Worm (Caenorhabditis elegans): ENCODE measurements around the gene cubn-1.

Gene cubn-1

DNA sequence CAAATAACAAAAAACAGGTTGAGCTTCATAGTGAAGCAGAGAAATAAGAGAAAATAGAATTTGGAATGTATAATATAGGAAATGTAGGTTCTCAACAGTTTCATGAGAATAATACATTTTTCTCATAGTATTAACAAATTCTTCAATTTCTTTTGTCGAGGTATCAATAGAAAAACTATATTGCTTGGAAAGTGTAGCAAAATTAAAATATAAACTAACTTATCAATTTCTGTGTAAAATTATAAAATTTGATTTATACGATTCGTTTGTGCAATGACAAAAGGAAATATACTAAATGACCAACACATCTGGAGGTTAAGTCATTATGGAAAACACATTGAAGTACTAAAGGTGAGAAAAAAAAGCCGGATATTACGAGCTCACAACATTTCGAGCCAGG lies 50.5 kb downstream of the cubn-1 start, which contains the start of gene W05B10.3:
Gene W05B10.3 (minus strand): TSS at position 101 of the 400 bp plus-strand sequence.
- TF ChIP-seq ceh-14 (tag; optimal IDR thresholded peaks at IDR 0.05) (no peak), unc-55 (GFP tag; optimal IDR thresholded peaks at IDR 0.05) (no peak), ceh-2 (tag; optimal IDR thresholded peaks at IDR 0.05) (no peak), ahr-1 (tag; optimal IDR thresholded peaks at IDR 0.05) (no peak), lin-11 (tag; optimal IDR thresholded peaks at IDR 0.05) (no peak), mec-3 (tag; optimal IDR thresholded peaks at IDR 0.05; ENCODE audit: borderline replicate concordance) (no peak), dmd-4 (tag; optimal IDR thresholded peaks at IDR 0.05; ENCODE audit: borderline replicate concordance) (no peak), rnt-1 (tag; optimal IDR thresholded peaks at IDR 0.05) (no peak), hlh-30 (tag; optimal IDR thresholded peaks at IDR 0.05; ENCODE audit: insufficient read depth) (no peak), pag-3 (tag; optimal IDR thresholded peaks at IDR 0.05; ENCODE audit: borderline replicate concordance) (no peak), ama-1 (optimal IDR thresholded peaks at IDR 0.05) (no peak), sdc-2 (tag; optimal IDR thresholded peaks at IDR 0.05) (no peak), ceh-9 (tag; optimal IDR thresholded peaks at IDR 0.05) (no peak), Y22D7AL.16 (tag; optimal IDR thresholded peaks at IDR 0.05) (no peak), ceh-48 (tag; optimal IDR thresholded peaks at IDR 0.05) (no peak), F13H6.1 (tag; optimal IDR thresholded peaks at IDR 0.05) (no peak), ceh-30 (tag; optimal IDR thresholded peaks at IDR 0.05) (no peak)

DNA sequence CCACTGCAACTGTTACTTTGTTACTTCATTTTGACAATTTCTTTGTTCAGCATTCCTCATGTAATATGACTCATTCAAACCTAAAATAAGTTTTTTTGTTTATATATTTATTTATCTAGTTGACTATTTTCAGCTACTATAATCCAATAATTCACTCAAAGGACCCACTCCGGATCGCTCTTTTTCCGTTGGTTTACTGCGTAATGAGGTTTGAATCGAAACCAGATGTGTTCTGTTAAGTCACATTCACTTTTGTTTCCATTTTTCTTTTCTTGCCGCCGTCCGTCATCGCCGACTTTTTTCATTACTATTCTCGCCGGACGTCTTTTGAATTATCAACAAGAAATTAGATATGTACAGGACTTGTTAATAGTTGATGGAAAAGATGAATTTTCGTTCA lies 52.3 kb downstream of the cubn-1 start:
- TF ChIP-seq sdc-2 (tag; optimal IDR thresholded peaks at IDR 0.05) (no peak), ahr-1 (tag; optimal IDR thresholded peaks at IDR 0.05) (no peak), pha-2 (tag; optimal IDR thresholded peaks at IDR 0.05) (no peak), pat-9 (tag; optimal IDR thresholded peaks at IDR 0.05) (no peak), F13H6.1 (tag; optimal IDR thresholded peaks at IDR 0.05) (no peak), nfya-1 (tag; optimal IDR thresholded peaks at IDR 0.05) (no peak), ceh-19 (GFP tag; optimal IDR thresholded peaks at IDR 0.05) (no peak), ceh-45 (GFP tag; IDR thresholded peaks at IDR 0.05) (no peak), dve-1 (tag; optimal IDR thresholded peaks at IDR 0.05) (no peak), nhr-11 (tag; optimal IDR thresholded peaks at IDR 0.05) (no peak), fax-1 (tag; optimal IDR thresholded peaks at IDR 0.05) (no peak), elt-4 (tag; optimal IDR thresholded peaks at IDR 0.05) (no peak), zip-5 (tag; optimal IDR thresholded peaks at IDR 0.05) (no peak), ceh-2 (tag; optimal IDR thresholded peaks at IDR 0.05) (no peak), ama-1 (optimal IDR thresholded peaks at IDR 0.05) (no peak)

DNA sequence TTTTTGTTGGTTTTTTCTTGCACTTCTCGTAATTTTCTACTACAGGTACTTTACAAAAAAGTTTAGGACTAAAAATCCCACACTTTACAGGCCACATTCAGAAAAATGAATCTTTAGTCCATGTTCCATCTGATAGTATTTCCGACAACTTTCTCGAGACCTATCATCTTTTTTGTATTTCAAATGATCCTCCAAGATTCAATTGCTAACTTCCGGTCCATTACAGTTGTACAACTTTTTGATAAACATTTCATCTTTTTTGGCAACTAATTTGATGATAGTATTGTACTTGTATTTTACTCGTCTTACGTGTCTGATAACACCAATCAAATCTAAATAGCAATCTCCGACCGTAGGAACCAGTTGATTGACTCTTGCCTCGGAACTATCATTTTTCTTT lies 56.3 kb downstream of the cubn-1 start:
- no peak for TF ChIP-seq pax-1 (tag; optimal IDR thresholded peaks at IDR 0.05)
- no peak for TF ChIP-seq ceh-45 (GFP tag; IDR thresholded peaks at IDR 0.05)
- TF ChIP-seq lim-6 (tag; optimal IDR thresholded peaks at IDR 0.05): no peak
- TF ChIP-seq elt-2 (tag; optimal IDR thresholded peaks at IDR 0.05): no peak

ce11 chrV:12667926-12668325 lies 56.8 kb downstream of the cubn-1 start, which contains the start of gene W05B10.4:
Gene W05B10.4 (plus strand): TSS chrV:12668226.
- TF ChIP-seq ceh-48 (tag; optimal IDR thresholded peaks at IDR 0.05): no peak
- no peak for TF ChIP-seq ceh-22 (tag; optimal IDR thresholded peaks at IDR 0.05)
- TF ChIP-seq pha-2 (tag; optimal IDR thresholded peaks at IDR 0.05): no peak
- TF ChIP-seq fkh-6 (tag; optimal IDR thresholded peaks at IDR 0.05): no peak
- TF ChIP-seq Y22D7AL.16 (tag; optimal IDR thresholded peaks at IDR 0.05): no peak
- TF ChIP-seq ceh-2 (tag; optimal IDR thresholded peaks at IDR 0.05): no peak
- no peak for TF ChIP-seq K09A11.1 (tag; optimal IDR thresholded peaks at IDR 0.05; ENCODE audit: insufficient read depth)
- no peak for TF ChIP-seq hlh-15 (tag; optimal IDR thresholded peaks at IDR 0.05)
- TF ChIP-seq sdc-2 (tag; optimal IDR thresholded peaks at IDR 0.05): no peak
- no peak for TF ChIP-seq nhr-232 (tag; optimal IDR thresholded peaks at IDR 0.05)
- no peak for TF ChIP-seq pag-3 (tag; optimal IDR thresholded peaks at IDR 0.05; ENCODE audit: borderline replicate concordance)
- no peak for TF ChIP-seq pax-1 (tag; optimal IDR thresholded peaks at IDR 0.05)
- no peak for TF ChIP-seq ets-4 (tag; optimal IDR thresholded peaks at IDR 0.05)
- no peak for TF ChIP-seq lin-11 (tag; optimal IDR thresholded peaks at IDR 0.05)
- TF ChIP-seq rnt-1 (tag; optimal IDR thresholded peaks at IDR 0.05): no peak
- TF ChIP-seq pha-4 (tag; optimal IDR thresholded peaks at IDR 0.05): no peak
- TF ChIP-seq tbx-7 (tag; optimal IDR thresholded peaks at IDR 0.05): no peak
- no peak for TF ChIP-seq ref-2 (tag; optimal IDR thresholded peaks at IDR 0.05)
- no peak for TF ChIP-seq dmd-4 (tag; optimal IDR thresholded peaks at IDR 0.05; ENCODE audit: borderline replicate concordance)

Measured in whole organism, late embryonic.